Worm (Caenorhabditis elegans): ENCODE results near the gene kcnl-1.

kcnl-1 gene

DNA sequence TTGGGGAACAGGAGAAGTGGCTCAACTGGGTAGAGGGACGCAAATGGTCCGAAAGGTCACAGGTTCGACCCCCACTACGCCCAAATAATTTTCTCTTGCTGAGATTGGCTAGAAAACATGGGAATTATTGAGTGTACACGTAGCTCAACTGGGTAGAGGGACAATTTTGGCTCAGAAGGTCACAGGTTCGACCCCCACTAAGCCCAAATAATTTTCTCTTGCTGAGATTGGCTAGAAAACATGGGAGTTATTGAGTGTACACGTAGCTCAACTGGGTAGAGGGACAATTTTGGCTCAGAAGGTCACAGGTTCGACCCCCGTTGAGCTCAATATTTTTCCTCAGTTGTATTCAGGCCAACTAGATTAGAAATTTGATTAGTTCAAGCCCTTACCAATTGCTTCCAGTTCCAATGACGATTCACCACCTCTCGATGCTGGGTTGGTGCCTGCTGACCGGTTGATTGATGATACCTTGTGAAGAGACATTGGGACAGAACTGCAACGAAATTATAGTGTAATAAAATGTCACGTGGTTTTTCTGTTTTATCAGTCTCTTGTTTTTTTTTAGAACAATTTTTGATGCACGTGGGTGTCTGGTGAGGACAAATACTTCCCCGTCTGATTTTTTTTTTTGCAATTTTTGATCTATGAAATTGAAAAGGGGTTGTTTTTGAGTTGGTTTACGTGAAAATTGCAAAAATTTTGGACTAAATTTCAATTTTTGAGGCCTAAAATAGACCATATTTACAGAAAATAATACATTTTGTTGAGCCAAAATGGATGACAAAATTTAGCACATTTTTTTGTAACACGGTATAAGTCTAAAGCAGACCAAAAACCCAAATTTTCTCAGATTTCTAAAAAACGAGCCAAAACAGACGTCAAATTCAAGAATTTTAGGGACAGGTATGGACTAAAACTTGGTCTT lies 43.6 kb upstream of the kcnl-1 start (continued):
- TF ChIP-seq snpc-4 (GFP tag; optimal IDR thresholded peaks at IDR 0.05), result no peak
- TF ChIP-seq snpc-4 (tag; optimal IDR thresholded peaks at IDR 0.05), result no peak
- TF ChIP-seq ceh-27 (GFP tag; optimal IDR thresholded peaks at IDR 0.05), result no peak
- peak; percentile 34; the same call in 1 of the 2 replicates for TF ChIP-seq hmg-1.2 (GFP tag; IDR thresholded peaks at IDR 0.05)
- no peak for TF ChIP-seq rec-8 (tag; optimal IDR thresholded peaks at IDR 0.05)
- peak; percentile 24 for TF ChIP-seq gei-17 (GFP tag; optimal IDR thresholded peaks at IDR 0.05)
- TF ChIP-seq attf-5 (GFP tag; optimal IDR thresholded peaks at IDR 0.05), result peak; percentile 0
- TF ChIP-seq Y53F4B.3 (GFP tag; IDR thresholded peaks at IDR 0.05), result no peak
- no peak for TF ChIP-seq ccch-3 (GFP tag; optimal IDR thresholded peaks at IDR 0.05)
- no peak for TF ChIP-seq akir-1 (GFP tag; optimal IDR thresholded peaks at IDR 0.05)
- no peak for TF ChIP-seq F55B11.4 (tag; optimal IDR thresholded peaks at IDR 0.05; ENCODE audit: borderline replicate concordance, insufficient read depth)
- no peak for TF ChIP-seq nhr-80 (tag; optimal IDR thresholded peaks at IDR 0.05)
- TF ChIP-seq him-1 (tag; optimal IDR thresholded peaks at IDR 0.05), result no peak
- no peak for TF ChIP-seq F57A8.1 (GFP tag; optimal IDR thresholded peaks at IDR 0.05)
- TF ChIP-seq egrh-3 (GFP tag; IDR thresholded peaks at IDR 0.05), result no peak
- no peak for TF ChIP-seq B0035.1 (tag; optimal IDR thresholded peaks at IDR 0.05)
- TF ChIP-seq F10E7.11 (tag; optimal IDR thresholded peaks at IDR 0.05), result no peak
- peak; percentile 63 for TF ChIP-seq cebp-2 (GFP tag; IDR thresholded peaks at IDR 0.05)
- no peak for TF ChIP-seq hmg-20 (GFP tag; IDR thresholded peaks at IDR 0.05)
- peak; percentile 74 for TF ChIP-seq tbp1 (GFP tag; optimal IDR thresholded peaks at IDR 0.05)
- no peak for TF ChIP-seq madf-3 (GFP tag; IDR thresholded peaks at IDR 0.05)
- TF ChIP-seq let-607 (tag; optimal IDR thresholded peaks at IDR 0.05), result no peak
- TF ChIP-seq Y53G8AR.9 (GFP tag; conservative IDR thresholded peaks at IDR 0.05), result no peak; the same call in 1 of the 2 replicates
- no peak; the same call in 1 of the 2 replicates for TF ChIP-seq F33H1.4 (GFP tag; IDR thresholded peaks at IDR 0.05)
- TF ChIP-seq nfyb-1 (GFP tag; IDR thresholded peaks at IDR 0.05), result 0 out of 2 replicates have a peak, but pooled peaks have one; percentile 53
- peak in 1 of 3 experiments; percentile 14 for TF ChIP-seq lin-35 (GFP tag; optimal IDR thresholded peaks at IDR 0.05)
- no peak for TF ChIP-seq lsy-27 (tag; optimal IDR thresholded peaks at IDR 0.05; ENCODE audit: borderline replicate concordance, insufficient read depth)
- TF ChIP-seq ztf-26 (tag; optimal IDR thresholded peaks at IDR 0.05), result peak; percentile 32
- no peak for TF ChIP-seq ceh-91 (GFP tag; IDR thresholded peaks at IDR 0.05)
- peak; percentile 63; the same call in 1 of the 2 replicates for TF ChIP-seq lin-26 (GFP tag; IDR thresholded peaks at IDR 0.05)
- no peak for TF ChIP-seq sea-2 (GFP tag; IDR thresholded peaks at IDR 0.05)
- TF ChIP-seq lin-54 (GFP tag; optimal IDR thresholded peaks at IDR 0.05), result no peak
- peak; percentile 13 for TF ChIP-seq die-1 (tag; optimal IDR thresholded peaks at IDR 0.05)
- peak; percentile 37 for TF ChIP-seq rpc-1 (optimal IDR thresholded peaks at IDR 0.05)
- TF ChIP-seq rpc-1 (tag; optimal IDR thresholded peaks at IDR 0.05), result peak; percentile 67
- TF ChIP-seq Y95B8A.8 (GFP tag; IDR thresholded peaks at IDR 0.05), result no peak
- TF ChIP-seq ztf-18 (tag; optimal IDR thresholded peaks at IDR 0.05), result peak; percentile 47
- no peak for TF ChIP-seq efl-1 (GFP tag; optimal IDR thresholded peaks at IDR 0.05)
- TF ChIP-seq ets-4 (GFP tag; optimal IDR thresholded peaks at IDR 0.05), result no peak
- TF ChIP-seq mcd-1 (GFP tag; IDR thresholded peaks at IDR 0.05), result peak; percentile 31; the same call in 1 of the 2 replicates
- TF ChIP-seq ceh-58 (GFP tag; IDR thresholded peaks at IDR 0.05), result no peak
- no peak for TF ChIP-seq zfh-2 (GFP tag; conservative IDR thresholded peaks at IDR 0.05)
- TF ChIP-seq cebp-1 (GFP tag; IDR thresholded peaks at IDR 0.05), result no peak
- peak; percentile 4 for TF ChIP-seq cebp-1 (tag; optimal IDR thresholded peaks at IDR 0.05)
- TF ChIP-seq unc-130 (GFP tag; optimal IDR thresholded peaks at IDR 0.05), result no peak
- no peak for TF ChIP-seq dpl-1 (GFP tag; optimal IDR thresholded peaks at IDR 0.05)
- no peak for TF ChIP-seq Y79H2A.3 (GFP tag; conservative IDR thresholded peaks at IDR 0.05)
